Worm (Caenorhabditis elegans): ENCODE measurements around the gene nep-18.
"Not testable (repeated sequence)": the region's sequence is repeated elsewhere in the genome, so short reads cannot be mapped to it uniquely, and the experiment has no call there.

nep-18 gene

ce11 chrII:2583044-2583443 lies 19.2 kb upstream of the nep-18 start, which contains the start of gene sri-74:
Gene sri-74 (minus strand): TSS chrII:2583144.
- TF ChIP-seq tab-1 (GFP tag; IDR thresholded peaks at IDR 0.05), result no peak
- no peak for TF ChIP-seq med-1 (GFP tag; optimal IDR thresholded peaks at IDR 0.05; ENCODE audit: insufficient read depth)
- no peak for TF ChIP-seq ref-1 (GFP tag; conservative IDR thresholded peaks at IDR 0.05)
- no peak for TF ChIP-seq ztf-23 (GFP tag; IDR thresholded peaks at IDR 0.05)
- no peak for TF ChIP-seq klf-2 (GFP tag; conservative IDR thresholded peaks at IDR 0.05)
- TF ChIP-seq flt-1 (GFP tag; IDR thresholded peaks at IDR 0.05), result no peak

DNA sequence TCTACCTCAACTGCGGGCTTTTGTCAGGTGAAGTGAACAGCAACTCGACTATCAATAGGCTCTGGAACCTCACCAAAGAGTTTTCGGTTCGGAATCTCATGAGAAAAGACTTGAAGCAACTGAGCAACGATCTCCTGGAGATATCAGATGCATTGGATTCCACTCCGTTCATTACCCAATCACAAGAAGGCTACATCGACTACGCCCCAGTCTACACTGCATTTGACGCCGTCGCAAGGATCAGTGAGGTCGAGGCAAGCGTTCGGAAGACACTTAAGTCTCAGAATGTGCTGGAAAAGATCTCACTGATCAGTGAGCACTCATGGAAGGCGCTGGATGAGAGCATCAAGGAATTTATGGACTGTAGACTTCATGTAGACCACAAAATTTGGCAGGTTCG lies 14.3 kb upstream of the nep-18 start:
- TF ChIP-seq ztf-23 (GFP tag; IDR thresholded peaks at IDR 0.05) (no peak), T22C8.4 (GFP tag; IDR thresholded peaks at IDR 0.05) (no peak), med-1 (GFP tag; optimal IDR thresholded peaks at IDR 0.05; ENCODE audit: insufficient read depth) (no peak), cog-1 (tag; optimal IDR thresholded peaks at IDR 0.05) (no peak), tab-1 (GFP tag; IDR thresholded peaks at IDR 0.05) (no peak), ztf-29 (GFP tag; IDR thresholded peaks at IDR 0.05) (no peak), ref-1 (GFP tag; conservative IDR thresholded peaks at IDR 0.05) (no peak), flt-1 (GFP tag; IDR thresholded peaks at IDR 0.05) (no peak), klf-2 (GFP tag; conservative IDR thresholded peaks at IDR 0.05) (no peak)

DNA sequence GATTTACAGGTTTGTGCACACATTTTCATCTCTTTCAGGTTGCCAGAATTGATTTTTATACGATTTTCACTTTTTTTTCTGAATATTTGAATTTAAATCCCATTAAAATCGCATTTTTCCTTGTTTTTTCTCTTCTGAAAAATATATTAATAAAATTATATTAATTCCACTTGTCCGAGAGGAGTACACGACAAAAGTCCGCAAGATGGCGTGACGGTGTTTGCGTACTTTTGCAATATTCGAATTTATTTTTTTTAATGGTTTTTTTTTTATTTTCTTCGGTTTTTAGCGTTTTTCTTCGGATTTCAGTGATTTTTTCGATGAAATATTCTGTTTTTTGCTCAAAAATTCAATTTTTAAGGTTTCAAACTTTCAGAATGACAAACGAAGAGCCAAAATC lies 1.0 kb upstream of the nep-18 start, which contains the start of gene usp-39:
Gene usp-39, plus strand, starts transcription at position 377 of the 400 bp plus-strand sequence.
- TF ChIP-seq cog-1 (tag; optimal IDR thresholded peaks at IDR 0.05) (peak; percentile 49), klf-2 (GFP tag; conservative IDR thresholded peaks at IDR 0.05) (no peak), ref-1 (GFP tag; conservative IDR thresholded peaks at IDR 0.05) (no peak)

DNA sequence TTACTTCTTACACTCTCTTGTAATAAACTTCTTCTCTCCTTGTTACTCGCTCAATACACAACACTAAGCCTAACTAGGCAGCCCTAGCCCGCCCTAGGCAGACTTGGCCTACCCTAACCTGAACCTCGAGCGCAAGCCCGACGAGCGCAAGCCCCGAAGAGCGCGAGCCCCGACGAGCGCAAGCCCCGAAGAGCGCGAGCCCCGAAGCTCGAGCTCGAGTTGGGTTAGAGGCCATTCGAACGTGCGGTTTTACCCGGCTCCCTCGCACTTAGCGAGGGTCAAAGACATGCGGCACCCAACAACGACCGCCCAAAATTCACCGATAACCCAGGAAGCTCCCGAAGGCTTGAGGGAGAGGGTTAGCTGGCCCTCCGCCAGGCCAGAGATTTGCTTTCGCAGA lies 7.5 kb downstream of the nep-18 start:
- TF ChIP-seq flt-1 (GFP tag; IDR thresholded peaks at IDR 0.05) (peak; percentile 39; the same call in 1 of the 2 replicates), ztf-29 (GFP tag; IDR thresholded peaks at IDR 0.05) (peak; percentile 33; the same call in 1 of the 2 replicates)

ce11 chrII:2553662-2554061 lies 10.2 kb downstream of the nep-18 start, which contains the start of gene K02F6.1:
Gene K02F6.1 (plus strand): TSS chrII:2553962.
- TF ChIP-seq ref-1 (GFP tag; conservative IDR thresholded peaks at IDR 0.05); flt-1 (GFP tag; IDR thresholded peaks at IDR 0.05); klf-2 (GFP tag; conservative IDR thresholded peaks at IDR 0.05): not testable (repeated sequence)

DNA sequence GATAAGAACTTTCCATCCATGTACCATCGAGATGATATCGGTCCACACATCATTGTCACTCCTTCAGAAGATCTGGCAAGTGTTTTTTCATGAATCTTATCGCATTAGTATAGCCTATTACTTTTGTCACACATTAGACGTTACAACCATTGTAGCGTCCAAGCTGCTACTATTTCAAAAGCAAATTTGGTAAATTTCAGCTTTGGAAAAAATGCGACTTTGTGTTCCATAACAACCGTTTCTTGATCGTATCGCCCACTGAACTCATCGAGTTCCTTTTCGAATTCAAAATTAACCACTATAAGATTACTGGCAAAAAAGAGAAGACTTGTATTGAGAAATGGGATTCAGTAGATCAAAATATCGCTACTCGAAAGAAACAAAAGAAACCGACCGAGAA lies 10.8 kb downstream of the nep-18 start:
- TF ChIP-seq ztf-29 (GFP tag; IDR thresholded peaks at IDR 0.05), result no peak
- TF ChIP-seq T22C8.4 (GFP tag; IDR thresholded peaks at IDR 0.05), result no peak
- no peak for TF ChIP-seq ref-1 (GFP tag; conservative IDR thresholded peaks at IDR 0.05)
- TF ChIP-seq ztf-23 (GFP tag; IDR thresholded peaks at IDR 0.05), result no peak
- TF ChIP-seq tab-1 (GFP tag; IDR thresholded peaks at IDR 0.05), result no peak
- TF ChIP-seq cog-1 (tag; optimal IDR thresholded peaks at IDR 0.05), result no peak
- no peak for TF ChIP-seq med-1 (GFP tag; optimal IDR thresholded peaks at IDR 0.05; ENCODE audit: insufficient read depth)
- TF ChIP-seq flt-1 (GFP tag; IDR thresholded peaks at IDR 0.05), result no peak
- no peak for TF ChIP-seq klf-2 (GFP tag; conservative IDR thresholded peaks at IDR 0.05)

ce11 chrII:2545925-2546324 lies 17.9 kb downstream of the nep-18 start, which contains the start of gene K02F6.3:
Gene K02F6.3 (plus strand): TSS chrII:2546225.
- TF ChIP-seq flt-1 (GFP tag; IDR thresholded peaks at IDR 0.05) (no peak), klf-2 (GFP tag; conservative IDR thresholded peaks at IDR 0.05) (no peak), T22C8.4 (GFP tag; IDR thresholded peaks at IDR 0.05) (no peak), ref-1 (GFP tag; conservative IDR thresholded peaks at IDR 0.05) (no peak), med-1 (GFP tag; optimal IDR thresholded peaks at IDR 0.05; ENCODE audit: insufficient read depth) (no peak), tab-1 (GFP tag; IDR thresholded peaks at IDR 0.05) (no peak), cog-1 (tag; optimal IDR thresholded peaks at IDR 0.05) (no peak), ztf-29 (GFP tag; IDR thresholded peaks at IDR 0.05) (no peak), ztf-23 (GFP tag; IDR thresholded peaks at IDR 0.05) (no peak)

DNA sequence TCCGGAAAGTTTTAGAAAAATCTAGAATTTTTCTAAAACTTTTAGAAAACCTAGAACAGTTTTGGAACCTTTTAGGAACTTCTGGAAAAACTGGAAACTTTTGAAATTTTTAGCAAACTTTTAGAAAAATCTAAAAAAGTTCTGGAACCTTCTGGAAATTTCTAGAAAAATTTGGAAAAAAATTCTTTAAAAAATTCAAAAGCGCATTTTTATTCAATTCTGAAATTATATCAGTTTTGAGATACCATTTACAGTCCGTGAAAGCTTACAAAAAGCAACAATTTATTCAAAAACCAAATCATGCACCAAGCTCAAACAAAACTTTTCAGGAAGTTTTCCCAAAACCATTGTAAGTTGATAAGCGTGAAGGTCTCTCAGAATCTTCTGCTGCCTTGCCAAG lies 25.7 kb downstream of the nep-18 start, which contains the start of gene K02F6.4:
Gene K02F6.4, plus strand, starts transcription at position 301 of the 400 bp plus-strand sequence.
- TF ChIP-seq med-1 (GFP tag; optimal IDR thresholded peaks at IDR 0.05; ENCODE audit: insufficient read depth) (no peak), klf-2 (GFP tag; conservative IDR thresholded peaks at IDR 0.05) (no peak), T22C8.4 (GFP tag; IDR thresholded peaks at IDR 0.05) (no peak), ref-1 (GFP tag; conservative IDR thresholded peaks at IDR 0.05) (no peak), flt-1 (GFP tag; IDR thresholded peaks at IDR 0.05) (no peak), ztf-23 (GFP tag; IDR thresholded peaks at IDR 0.05) (no peak), cog-1 (tag; optimal IDR thresholded peaks at IDR 0.05) (no peak), ztf-29 (GFP tag; IDR thresholded peaks at IDR 0.05) (no peak), tab-1 (GFP tag; IDR thresholded peaks at IDR 0.05) (no peak)

DNA sequence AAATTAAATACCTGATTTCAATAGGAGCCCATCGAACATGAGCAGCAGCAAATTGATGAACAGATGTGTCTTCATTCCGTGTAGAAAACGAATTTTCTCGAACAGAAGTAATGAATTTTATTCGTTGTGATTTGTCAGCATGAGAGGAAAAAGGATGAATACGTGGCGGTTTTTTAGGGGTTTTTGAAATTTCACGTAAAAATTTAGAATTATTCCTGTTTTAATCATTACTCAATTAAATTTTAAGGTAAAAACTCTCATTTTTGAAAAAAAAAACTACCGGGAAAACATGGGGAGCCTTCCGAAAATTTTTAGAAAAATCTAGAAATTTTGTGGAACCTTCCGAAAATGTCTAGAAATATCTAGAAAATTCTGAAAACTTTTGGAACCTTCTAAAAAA lies 26.1 kb downstream of the nep-18 start, which contains the start of gene K02F6.7:
Gene K02F6.7, minus strand, starts transcription at position 101 of the 400 bp plus-strand sequence.
- no peak for TF ChIP-seq ref-1 (GFP tag; conservative IDR thresholded peaks at IDR 0.05)
- no peak for TF ChIP-seq flt-1 (GFP tag; IDR thresholded peaks at IDR 0.05)
- no peak for TF ChIP-seq ztf-23 (GFP tag; IDR thresholded peaks at IDR 0.05)
- no peak for TF ChIP-seq klf-2 (GFP tag; conservative IDR thresholded peaks at IDR 0.05)
- no peak for TF ChIP-seq tab-1 (GFP tag; IDR thresholded peaks at IDR 0.05)
- TF ChIP-seq ztf-29 (GFP tag; IDR thresholded peaks at IDR 0.05), result no peak
- no peak for TF ChIP-seq med-1 (GFP tag; optimal IDR thresholded peaks at IDR 0.05; ENCODE audit: insufficient read depth)
- TF ChIP-seq cog-1 (tag; optimal IDR thresholded peaks at IDR 0.05), result no peak
- no peak for TF ChIP-seq T22C8.4 (GFP tag; IDR thresholded peaks at IDR 0.05)

- not testable (repeated sequence) for TF ChIP-seq ztf-29, tab-1, flt-1 (GFP tag; IDR thresholded peaks at IDR 0.05)
These were observed 28.9 kb downstream of the nep-18 start, which contains the start of gene K02F6.8 for ce11 chrII:2534952-2535351. Gene K02F6.8 (minus strand): TSS chrII:2535052.

Measured in whole organism, midembryonic.